Fruit fly (Drosophila melanogaster): ENCODE measurements around the gene Acp24A4.
A peak's percentile ranks its signal among the peaks of the same experiment; 100 is the strongest.

Acp24A4 gene

dm6 chr2L:3713545-3714156 is 19.9 kb upstream of the Acp24A4 start:
- TF ChIP-seq CG6254 (GFP tag; optimal IDR thresholded peaks at IDR 0.05) (no peak), hb (GFP tag; IDR thresholded peaks at IDR 0.05; ENCODE audit: partially characterized antibody) (no peak), CG14860 (GFP tag; IDR thresholded peaks at IDR 0.05; ENCODE audit: partially characterized antibody) (no peak), HmgD (GFP tag; optimal IDR thresholded peaks at IDR 0.05) (no peak), HHEX (GFP tag; optimal IDR thresholded peaks at IDR 0.05) (no peak), sens (GFP tag) (peak; percentile 43), ap (GFP tag; IDR thresholded peaks at IDR 0.05) (peak; percentile 18; the same call in 1 of the 2 replicates), CG11560 (tag; IDR thresholded peaks at IDR 0.05) (no peak), Trl (optimal IDR thresholded peaks at IDR 0.05) (peak in 1 of 2 experiments; percentile 13), Trl (GFP tag; optimal IDR thresholded peaks at IDR 0.05) (no peak), Kr (GFP tag; optimal IDR thresholded peaks at IDR 0.05) (no peak), CG2199 (GFP tag; IDR thresholded peaks at IDR 0.05) (0 out of 3 replicates have a peak, but pooled peaks have one; percentile 26), CG11398 (GFP tag; optimal IDR thresholded peaks at IDR 0.05) (no peak), Atf6 (GFP tag; IDR thresholded peaks at IDR 0.05) (0 out of 2 replicates have a peak, but pooled peaks have one; percentile 8), Pdp1 (GFP tag; optimal IDR thresholded peaks at IDR 0.05) (peak in 1 of 2 experiments; percentile 77), fd3F (GFP tag; optimal IDR thresholded peaks at IDR 0.05) (no peak), eve (GFP tag; optimal IDR thresholded peaks at IDR 0.05) (peak in 1 of 2 experiments; percentile 89), btn (GFP tag; optimal IDR thresholded peaks at IDR 0.05) (no peak), Ets65A (GFP tag) (no peak), gsb (GFP tag; IDR thresholded peaks at IDR 0.05) (no peak), grau (tag; optimal IDR thresholded peaks at IDR 0.05) (peak; percentile 88), slbo (GFP tag; IDR thresholded peaks at IDR 0.05) (no peak)

dm6 chr2L:3712949-3713416 is 19.3 kb upstream of the Acp24A4 start, which contains the start of the genes CG31955 and CG2818:
CG31955 (minus strand) TSS chr2L:3713105.
CG2818 (plus strand) TSS chr2L:3713360.
- TF ChIP-seq CG18011 (GFP tag; optimal IDR thresholded peaks at IDR 0.05) (peak; percentile 88), CG10267 (tag; optimal IDR thresholded peaks at IDR 0.05) (peak; percentile 18), CG12659 (GFP tag; optimal IDR thresholded peaks at IDR 0.05) (peak; percentile 46), seq (GFP tag; IDR thresholded peaks at IDR 0.05) (no peak), tx (GFP tag; optimal IDR thresholded peaks at IDR 0.05) (peak; percentile 36), stwl (tag; optimal IDR thresholded peaks at IDR 0.05) (peak; percentile 70), Meics (GFP tag; optimal IDR thresholded peaks at IDR 0.05) (peak; percentile 9), CG12104 (GFP tag; optimal IDR thresholded peaks at IDR 0.05) (no peak), HLH4C (GFP tag; IDR thresholded peaks at IDR 0.05; ENCODE audit: partially characterized antibody) (peak; percentile 50; the same call in 1 of the 3 replicates), CG8388 (GFP tag; optimal IDR thresholded peaks at IDR 0.05) (no peak), Bgb (GFP tag; IDR thresholded peaks at IDR 0.05; ENCODE audit: partially characterized antibody) (peak; percentile 61; the same call in 1 of the 2 replicates), dm (GFP tag; optimal IDR thresholded peaks at IDR 0.05) (peak; percentile 57), Myb (GFP tag; optimal IDR thresholded peaks at IDR 0.05) (peak; percentile 55), HmgZ (tag; optimal IDR thresholded peaks at IDR 0.05) (peak; percentile 30), slou (GFP tag; optimal IDR thresholded peaks at IDR 0.05) (no peak), amos (GFP tag; IDR thresholded peaks at IDR 0.05; ENCODE audit: partially characterized antibody) (peak; percentile 65), CG2129 (GFP tag; IDR thresholded peaks at IDR 0.05; ENCODE audit: partially characterized antibody) (peak; percentile 63; the same call in 1 of the 2 replicates), sna (GFP tag; IDR thresholded peaks at IDR 0.05; ENCODE audit: partially characterized antibody) (peak; percentile 85), CG12769 (tag; optimal IDR thresholded peaks at IDR 0.05) (peak; percentile 36), CG15514 (GFP tag; optimal IDR thresholded peaks at IDR 0.05) (peak; percentile 41), CG12391 (tag; optimal IDR thresholded peaks at IDR 0.05) (peak; percentile 18), CG14710 (tag; optimal IDR thresholded peaks at IDR 0.05) (peak; percentile 38), GATAe (GFP tag; conservative IDR thresholded peaks at IDR 0.05) (0 out of 2 replicates have a peak, but pooled peaks have one; percentile 25), wdn (GFP tag; IDR thresholded peaks at IDR 0.05) (no peak), crp (GFP tag; optimal IDR thresholded peaks at IDR 0.05) (peak; percentile 71 to 96), CrebB (tag; optimal IDR thresholded peaks at IDR 0.05) (no peak), inv (GFP tag; IDR thresholded peaks at IDR 0.05; ENCODE audit: partially characterized antibody) (peak; percentile 62)

Measured in whole organism, embryonic.